Worm (Caenorhabditis elegans) whole organism, midembryonic: ENCODE data around the gene cutl-25.

Source experiments
- T22C8.4 ChIP-seq: fragments of 200-800 bp; sonication (Bioruptor generic); IDR thresholded peaks from 2 replicates; pipeline ENCODE4 v1.3.6; 2022; ENCODE audit warnings: missing genetic modification characterization, missing compliant biosample characterization
- cog-1 ChIP-seq: sonication (generic microtip); optimal IDR thresholded peaks from 2 replicates; lab custom pipeline; 2016; ENCODE audit warnings: missing genetic modification characterization, missing compliant biosample characterization
- flt-1 ChIP-seq: fragments of 200-800 bp; sonication (Bioruptor generic); IDR thresholded peaks from 2 replicates; pipeline ENCODE4 v1.3.6; 2022; ENCODE audit warnings: missing genetic modification characterization, missing compliant biosample characterization
- klf-2 ChIP-seq: fragments of 200-800 bp; sonication (Bioruptor generic); conservative IDR thresholded peaks from 2 replicates; pipeline ENCODE4 v1.3.6; 2022; ENCODE audit warnings: missing genetic modification reagents, missing genetic modification characterization, missing compliant biosample characterization
- med-1 ChIP-seq: sonication (generic microtip); optimal IDR thresholded peaks from 2 replicates; lab custom pipeline; 2017; ENCODE audit warnings: missing genetic modification characterization, mild to moderate bottlenecking, missing compliant biosample characterization, antibody characterized with exemption, missing genetic modification reagents; ENCODE audit not compliant: insufficient read depth
- ref-1 ChIP-seq: fragments of 200-800 bp; sonication (Bioruptor generic); conservative IDR thresholded peaks from 2 replicates; pipeline ENCODE4 v1.3.6; 2022; ENCODE audit warnings: missing genetic modification reagents, missing genetic modification characterization, missing compliant biosample characterization
- tab-1 ChIP-seq: fragments of 200-800 bp; sonication (Bioruptor generic); IDR thresholded peaks from 2 replicates; pipeline ENCODE4 v1.3.6; 2022; ENCODE audit warnings: missing genetic modification characterization, missing compliant biosample characterization
- ztf-23 ChIP-seq: fragments of 200-800 bp; sonication (Bioruptor generic); IDR thresholded peaks from 2 replicates; pipeline ENCODE4 v1.3.6; 2022; ENCODE audit warnings: missing genetic modification reagents, missing genetic modification characterization, missing compliant biosample characterization
- ztf-29 ChIP-seq: fragments of 200-800 bp; sonication (Bioruptor generic); IDR thresholded peaks from 2 replicates; pipeline ENCODE4 v1.3.6; 2022; ENCODE audit warnings: missing genetic modification reagents, missing genetic modification characterization, missing compliant biosample characterization

Gene cutl-25

ce11 chrIII:3047040-3047439, at the start of gene cutl-25:
TSS of gene cutl-25 (minus strand) at chrIII:3047140.
- TF ChIP-seq cog-1 (tag; lab: Kevin White, UChicago) (no peak), ref-1 (GFP tag; lab: Robert Waterston, UW) (no peak), T22C8.4 (GFP tag; lab: Robert Waterston, UW) (no peak), ztf-23 (GFP tag; lab: Robert Waterston, UW) (no peak), ztf-29 (GFP tag; lab: Robert Waterston, UW) (no peak), tab-1 (GFP tag; lab: Robert Waterston, UW) (no peak), flt-1 (GFP tag; lab: Robert Waterston, UW) (no peak), med-1 (no peak), klf-2 (GFP tag; lab: Robert Waterston, UW) (no peak)

ce11 chrIII:3096091-3096490, 49.2 kb upstream of the cutl-25 start:
- TF ChIP-seq ztf-29 (GFP tag; lab: Robert Waterston, UW) (no peak), klf-2 (GFP tag; lab: Robert Waterston, UW) (no peak), T22C8.4 (GFP tag; lab: Robert Waterston, UW) (no peak), ztf-23 (GFP tag; lab: Robert Waterston, UW) (no peak), cog-1 (tag; lab: Kevin White, UChicago) (no peak), med-1 (no peak), flt-1 (GFP tag; lab: Robert Waterston, UW) (no peak), ref-1 (GFP tag; lab: Robert Waterston, UW) (no peak), tab-1 (GFP tag; lab: Robert Waterston, UW) (no peak)

DNA sequence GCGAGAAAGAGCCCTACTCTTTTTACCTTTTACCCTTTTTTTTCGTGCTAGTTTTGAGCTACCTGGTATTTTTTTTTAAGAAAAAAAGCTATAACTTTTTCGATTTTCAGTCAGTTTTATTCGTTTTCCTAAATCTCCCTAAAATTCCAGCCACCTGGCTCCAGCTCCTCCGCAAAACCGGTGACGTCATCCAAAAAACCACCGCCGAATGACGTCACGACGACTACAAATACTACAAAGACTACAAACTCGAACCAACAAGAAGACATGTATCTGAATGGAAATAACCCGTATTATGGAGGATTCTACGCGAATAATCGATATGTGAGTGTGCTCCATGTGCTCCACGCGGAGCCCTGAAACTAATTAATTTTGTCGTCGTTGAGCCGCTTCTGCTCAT, 47.8 kb upstream of the cutl-25 start:
- TF ChIP-seq tab-1 (GFP tag; lab: Robert Waterston, UW) (no peak), flt-1 (GFP tag; lab: Robert Waterston, UW) (no peak), med-1 (no peak), ztf-23 (GFP tag; lab: Robert Waterston, UW) (no peak), T22C8.4 (GFP tag; lab: Robert Waterston, UW) (no peak), ztf-29 (GFP tag; lab: Robert Waterston, UW) (no peak), ref-1 (GFP tag; lab: Robert Waterston, UW) (no peak), cog-1 (tag; lab: Kevin White, UChicago) (no peak), klf-2 (GFP tag; lab: Robert Waterston, UW) (no peak)

DNA sequence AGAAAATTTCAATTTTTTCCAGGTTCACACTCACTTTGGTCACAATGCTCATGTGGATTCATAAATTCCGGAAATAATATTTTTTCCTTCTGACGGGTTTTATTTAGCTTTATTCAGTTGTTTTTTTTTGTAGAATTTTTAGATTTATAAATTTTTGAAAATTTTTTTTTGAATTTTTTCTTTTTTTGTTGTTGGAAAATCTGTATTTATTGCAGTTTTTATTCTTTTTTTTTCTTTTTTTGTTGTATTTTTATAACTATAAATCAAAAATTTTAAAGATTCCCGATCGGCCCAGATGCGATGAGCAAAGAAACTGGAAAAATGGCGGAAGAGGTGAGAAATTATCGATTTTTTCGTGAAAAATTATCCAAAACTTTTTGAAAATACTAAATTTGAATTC, 44.6 kb upstream of the cutl-25 start, which contains the start of gene ccep-135:
ccep-135 (plus strand) TSS at position 301 of the 400 bp plus-strand sequence.
- TF ChIP-seq ztf-23 (GFP tag; lab: Robert Waterston, UW) (no peak), tab-1 (GFP tag; lab: Robert Waterston, UW) (no peak), ref-1 (GFP tag; lab: Robert Waterston, UW) (no peak), ztf-29 (GFP tag; lab: Robert Waterston, UW) (no peak), T22C8.4 (GFP tag; lab: Robert Waterston, UW) (no peak), flt-1 (GFP tag; lab: Robert Waterston, UW) (no peak), cog-1 (tag; lab: Kevin White, UChicago) (no peak), med-1 (no peak), klf-2 (GFP tag; lab: Robert Waterston, UW) (no peak)

- TF ChIP-seq T22C8.4 (GFP tag; lab: Robert Waterston, UW) (peak; percentile 31; the same call in 1 of the 2 replicates), ztf-29 (GFP tag; lab: Robert Waterston, UW) (no peak)
These were observed 39.5 kb upstream of the cutl-25 start, which contains the start of gene sft-1 for ce11 chrIII:3086471-3086870. TSS of gene sft-1 (plus strand) at chrIII:3086671.

DNA sequence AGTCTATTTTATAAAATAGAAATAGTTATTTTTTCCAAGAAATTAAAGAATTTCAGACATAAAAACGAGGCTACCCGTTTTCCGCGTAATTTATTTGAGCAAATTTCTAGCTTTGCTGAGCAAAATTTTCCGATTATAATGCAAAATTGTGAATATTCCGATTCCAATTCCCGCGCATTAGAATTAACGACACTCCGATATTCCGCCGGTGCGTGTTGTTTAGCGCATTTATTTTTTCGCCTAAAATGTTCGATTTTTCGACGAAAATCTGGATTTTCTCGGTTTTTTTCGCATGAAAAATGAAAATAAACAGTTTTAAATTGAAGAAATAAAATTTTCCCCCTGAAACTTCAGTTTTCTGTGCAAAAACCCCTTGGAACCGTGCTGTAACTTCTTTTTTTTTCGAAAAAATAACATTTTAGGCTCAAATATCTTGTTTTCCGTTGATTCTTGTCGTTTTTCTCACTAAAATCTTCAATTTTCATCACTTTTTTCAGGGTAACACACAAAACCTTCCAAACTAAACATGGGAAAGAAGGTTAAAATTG, 23.2 kb upstream of the cutl-25 start, which contains the start of gene H06I04.3:
H06I04.3 (plus strand) TSS at position 498 of the 548 bp plus-strand sequence.
- TF ChIP-seq ztf-29 (GFP tag; lab: Robert Waterston, UW): no peak
- TF ChIP-seq ref-1 (GFP tag; lab: Robert Waterston, UW): no peak
- TF ChIP-seq flt-1 (GFP tag; lab: Robert Waterston, UW): no peak
- no peak for TF ChIP-seq cog-1 (tag; lab: Kevin White, UChicago)
- no peak for TF ChIP-seq ztf-23 (GFP tag; lab: Robert Waterston, UW)
- no peak for TF ChIP-seq klf-2 (GFP tag; lab: Robert Waterston, UW)
- TF ChIP-seq med-1: no peak
- TF ChIP-seq tab-1 (GFP tag; lab: Robert Waterston, UW): no peak
- no peak for TF ChIP-seq T22C8.4 (GFP tag; lab: Robert Waterston, UW)

- no peak for TF ChIP-seq flt-1 (GFP tag; lab: Robert Waterston, UW)
- TF ChIP-seq tab-1 (GFP tag; lab: Robert Waterston, UW): no peak
- TF ChIP-seq med-1: no peak
- TF ChIP-seq klf-2 (GFP tag; lab: Robert Waterston, UW): no peak
- TF ChIP-seq cog-1 (tag; lab: Kevin White, UChicago): no peak
- TF ChIP-seq ztf-23 (GFP tag; lab: Robert Waterston, UW): no peak
- TF ChIP-seq ref-1 (GFP tag; lab: Robert Waterston, UW): no peak
- no peak for TF ChIP-seq T22C8.4 (GFP tag; lab: Robert Waterston, UW)
- TF ChIP-seq ztf-29 (GFP tag; lab: Robert Waterston, UW): no peak
These were observed 22.2 kb upstream of the cutl-25 start for ce11 chrIII:3069101-3069500.

- TF ChIP-seq flt-1 (GFP tag; lab: Robert Waterston, UW): no peak
- TF ChIP-seq ztf-23 (GFP tag; lab: Robert Waterston, UW): 0 out of 2 replicates have a peak, but pooled peaks have one; percentile 36
These were observed 21.0 kb upstream of the cutl-25 start, which contains the start of gene ubl-1 for ce11 chrIII:3067909-3068455. TSS of gene ubl-1 (plus strand) at chrIII:3068310.

DNA sequence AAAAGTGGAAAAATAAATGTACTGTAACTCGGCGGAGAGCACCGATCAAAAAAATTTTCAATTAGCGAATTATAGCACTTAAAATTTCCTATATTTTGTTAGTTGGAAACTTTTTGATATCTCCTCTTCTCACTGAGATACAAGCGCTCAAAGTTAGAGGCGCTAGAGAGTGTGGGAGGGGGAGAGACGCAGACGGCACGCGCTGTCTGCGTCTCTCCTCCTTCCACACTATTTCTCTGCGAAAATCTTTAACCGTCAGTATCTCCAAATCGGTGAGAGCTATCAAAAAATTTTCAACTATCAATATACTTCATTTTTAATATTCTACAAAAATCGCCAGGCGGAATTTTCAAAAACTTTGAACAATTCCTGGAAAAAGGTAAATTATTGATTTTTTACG, 19.8 kb upstream of the cutl-25 start:
- TF ChIP-seq klf-2 (GFP tag; lab: Robert Waterston, UW): no peak
- no peak for TF ChIP-seq flt-1 (GFP tag; lab: Robert Waterston, UW)
- TF ChIP-seq ref-1 (GFP tag; lab: Robert Waterston, UW): no peak
- TF ChIP-seq med-1: no peak
- no peak for TF ChIP-seq ztf-29 (GFP tag; lab: Robert Waterston, UW)
- no peak for TF ChIP-seq cog-1 (tag; lab: Kevin White, UChicago)
- no peak for TF ChIP-seq T22C8.4 (GFP tag; lab: Robert Waterston, UW)
- TF ChIP-seq ztf-23 (GFP tag; lab: Robert Waterston, UW): no peak
- no peak for TF ChIP-seq tab-1 (GFP tag; lab: Robert Waterston, UW)
